Worm (Caenorhabditis elegans): Measurements from ENCODE around the gene T07D3.9.

- TF ChIP-seq ama-1 (optimal IDR thresholded peaks at IDR 0.05) = no peak
- no peak for TF ChIP-seq mab-5 (tag; optimal IDR thresholded peaks at IDR 0.05)
- TF ChIP-seq nhr-237 (tag; optimal IDR thresholded peaks at IDR 0.05) = no peak
- TF ChIP-seq mdl-1 (tag; optimal IDR thresholded peaks at IDR 0.05) = no peak
- TF ChIP-seq ztf-11 (tag; optimal IDR thresholded peaks at IDR 0.05) = no peak
- TF ChIP-seq fos-1 (tag; optimal IDR thresholded peaks at IDR 0.05) = peak; percentile 99
- no peak for TF ChIP-seq unc-39 (tag; optimal IDR thresholded peaks at IDR 0.05)
- TF ChIP-seq ztf-4 (tag; optimal IDR thresholded peaks at IDR 0.05) = no peak
- no peak for TF ChIP-seq F13H6.1 (tag; optimal IDR thresholded peaks at IDR 0.05)
- TF ChIP-seq nhr-11 (tag; optimal IDR thresholded peaks at IDR 0.05) = no peak
- no peak for TF ChIP-seq ceh-82 (tag; optimal IDR thresholded peaks at IDR 0.05)
- no peak for TF ChIP-seq nhr-12 (tag; optimal IDR thresholded peaks at IDR 0.05)
- TF ChIP-seq aly-2 (tag; optimal IDR thresholded peaks at IDR 0.05) = no peak
- no peak for TF ChIP-seq zag-1 (tag; optimal IDR thresholded peaks at IDR 0.05)
These were observed 14.5 kb upstream of the T07D3.9 start for ce11 chrII:915206-915605.
